Fruit fly (Drosophila melanogaster) whole organism, embryonic: ENCODE measurements around the gene CG5376.

Experiments used
- ATbp ChIP-seq: fragments of 200-800 bp; sonication (Bioruptor generic); optimal IDR thresholded peaks from 2 replicates; lab custom pipeline; 2017; ENCODE audit warnings: missing biosample characterization, mild to moderate bottlenecking, missing genetic modification characterization, missing genetic modification reagents
- Atf3 ChIP-seq: fragments of 200-800 bp; sonication (Bioruptor generic); optimal IDR thresholded peaks from 3 replicates; lab custom pipeline; 2016; ENCODE audit warnings: missing biosample characterization, missing genetic modification characterization
- Bdp1 ChIP-seq: fragments of 200-800 bp; sonication (Bioruptor generic); optimal IDR thresholded peaks from 3 replicates; lab custom pipeline; 2016; ENCODE audit warnings: missing biosample characterization, missing genetic modification characterization
- C15 ChIP-seq: fragments of 200-800 bp; sonication (Bioruptor generic); IDR thresholded peaks from 3 replicates; pipeline ENCODE4 v1.3.6; 2022; ENCODE audit warnings: missing biosample characterization, missing genetic modification characterization
- CG10654 ChIP-seq: fragments of 200-800 bp; sonication (Bioruptor generic); optimal IDR thresholded peaks from 2 replicates; lab custom pipeline; 2016; ENCODE audit warnings: missing biosample characterization, missing genetic modification characterization
- CG11456 ChIP-seq: fragments of 200-800 bp; sonication (Bioruptor generic); IDR thresholded peaks from 3 replicates; pipeline ENCODE4 v1.3.6; 2022; ENCODE audit warnings: missing biosample characterization, missing genetic modification characterization
- CG11696 ChIP-seq: fragments of 200-800 bp; sonication (Bioruptor generic); IDR thresholded peaks from 2 replicates; pipeline ENCODE4 v1.3.6; 2022; ENCODE audit warnings: missing biosample characterization, missing genetic modification characterization
- CG12769 ChIP-seq: fragments of 200-800 bp; sonication (Bioruptor generic); optimal IDR thresholded peaks from 2 replicates; lab custom pipeline; 2019; ENCODE audit warnings: missing biosample characterization, mild to moderate bottlenecking, missing genetic modification characterization, moderate library complexity
- CG14710 ChIP-seq: fragments of 200-800 bp; sonication (Bioruptor generic); optimal IDR thresholded peaks from 3 replicates; lab custom pipeline; 2019; ENCODE audit warnings: missing biosample characterization, mild to moderate bottlenecking, missing genetic modification characterization, moderate library complexity
- CG14965 ChIP-seq: fragments of 200-800 bp; sonication (Bioruptor generic); optimal IDR thresholded peaks from 2 replicates; lab custom pipeline; 2016; ENCODE audit warnings: missing biosample characterization, missing genetic modification characterization, borderline replicate concordance
- CG16779 ChIP-seq: fragments of 200-800 bp; sonication (Bioruptor generic); IDR thresholded peaks from 2 replicates; pipeline ENCODE4 v1.3.6; 2022; ENCODE audit warnings: missing biosample characterization, missing genetic modification characterization
- CG18476 ChIP-seq: fragments of 200-800 bp; sonication (Bioruptor generic); optimal IDR thresholded peaks from 2 replicates; lab custom pipeline; 2016; ENCODE audit warnings: missing biosample characterization, mild to moderate bottlenecking, missing genetic modification characterization
- CG2678 ChIP-seq: fragments of 200-800 bp; sonication (Bioruptor generic); optimal IDR thresholded peaks from 3 replicates; lab custom pipeline; 2019; ENCODE audit warnings: missing biosample characterization, mild to moderate bottlenecking, missing genetic modification characterization, moderate library complexity
- CG32767 ChIP-seq: fragments of 200-800 bp; sonication (Bioruptor generic); IDR thresholded peaks from 2 replicates; pipeline ENCODE4 v1.3.6; 2022; ENCODE audit warnings: missing biosample characterization, missing genetic modification characterization
- CG34224 ChIP-seq: fragments of 200-800 bp; sonication (Bioruptor generic); IDR thresholded peaks from 3 replicates; pipeline ENCODE4 v1.3.6; 2022; ENCODE audit warnings: missing biosample characterization, missing genetic modification characterization; ENCODE audit not compliant: partially characterized antibody
- CG34376 ChIP-seq: fragments of 200-800 bp; sonication (Bioruptor generic); optimal IDR thresholded peaks from 2 replicates; lab custom pipeline; 2018; ENCODE audit warnings: missing biosample characterization, mild to moderate bottlenecking, missing genetic modification characterization
- CG3847 ChIP-seq: fragments of 200-800 bp; sonication (Bioruptor generic); IDR thresholded peaks from 2 replicates; pipeline ENCODE4 v1.3.6; 2022; ENCODE audit warnings: missing biosample characterization, missing genetic modification characterization
- CG4328 ChIP-seq: fragments of 200-800 bp; sonication (Bioruptor generic); optimal IDR thresholded peaks from 3 replicates; lab custom pipeline; 2017; ENCODE audit warnings: missing biosample characterization, missing genetic modification reagents, missing genetic modification characterization
- CG4424 ChIP-seq: fragments of 200-800 bp; sonication (Bioruptor generic); optimal IDR thresholded peaks from 3 replicates; lab custom pipeline; 2016; ENCODE audit warnings: missing biosample characterization, missing genetic modification characterization
- CG6254 ChIP-seq: fragments of 200-800 bp; sonication (Bioruptor generic); optimal IDR thresholded peaks from 3 replicates; lab custom pipeline; 2017; ENCODE audit warnings: mild to moderate bottlenecking, missing biosample characterization, missing genetic modification reagents, missing genetic modification characterization
- CG6765 ChIP-seq: fragments of 200-800 bp; sonication (Bioruptor generic); optimal IDR thresholded peaks from 3 replicates; lab custom pipeline; 2017; ENCODE audit warnings: missing biosample characterization, mild to moderate bottlenecking, missing genetic modification characterization
- CG7357 ChIP-seq: fragments of 200-800 bp; sonication (Bioruptor generic); IDR thresholded peaks from 3 replicates; pipeline ENCODE4 v1.3.6; 2022; ENCODE audit warnings: missing biosample characterization, missing genetic modification characterization
- CG7928 ChIP-seq: fragments of 200-800 bp; sonication (Bioruptor generic); optimal IDR thresholded peaks from 2 replicates; lab custom pipeline; 2017; ENCODE audit warnings: missing biosample characterization, mild to moderate bottlenecking, missing genetic modification characterization
- CG7987 ChIP-seq: fragments of 200-800 bp; sonication (Bioruptor generic); optimal IDR thresholded peaks from 2 replicates; lab custom pipeline; 2018; ENCODE audit warnings: missing biosample characterization, mild to moderate bottlenecking, missing genetic modification characterization, moderate library complexity
- CG8290 ChIP-seq, 3 experiments: fragments of 200-800 bp; sonication (Bioruptor generic); optimal IDR thresholded peaks; 2 replicates each; lab custom pipeline; 2016 to 2019; ENCODE audit warnings: missing biosample characterization in 3 of 3, missing genetic modification characterization in 3 of 3, mild to moderate bottlenecking in 2 of 3, moderate library complexity in 1 of 3
- CG9215 ChIP-seq: fragments of 200-800 bp; sonication (Bioruptor generic); IDR thresholded peaks from 2 replicates; pipeline ENCODE4 v1.3.6; 2022; ENCODE audit warnings: missing biosample characterization, missing genetic modification characterization
- CG9876 ChIP-seq: fragments of 200-800 bp; sonication (Bioruptor generic); optimal IDR thresholded peaks from 2 replicates; lab custom pipeline; 2016; ENCODE audit warnings: missing biosample characterization, missing genetic modification characterization
- Dad ChIP-seq: fragments of 200-800 bp; sonication (Bioruptor generic); optimal IDR thresholded peaks from 3 replicates; lab custom pipeline; 2016; ENCODE audit warnings: missing biosample characterization, missing genetic modification characterization
- Dip2 ChIP-seq: fragments of 200-800 bp; sonication (Bioruptor generic); IDR thresholded peaks from 2 replicates; pipeline ENCODE4 v1.3.6; 2022; ENCODE audit warnings: missing biosample characterization, missing genetic modification characterization
- E2f2 ChIP-seq: fragments of 200-800 bp; sonication (Bioruptor generic); IDR thresholded peaks from 2 replicates; pipeline ENCODE4 v1.3.6; 2022; ENCODE audit warnings: missing biosample characterization, missing genetic modification characterization
- GATAe ChIP-seq: fragments of 200-800 bp; sonication (Bioruptor generic); conservative IDR thresholded peaks from 2 replicates; pipeline ENCODE4 v1.3.6; 2022; ENCODE audit warnings: missing biosample characterization, missing genetic modification characterization
- Hr3 ChIP-seq: fragments of 200-800 bp; sonication (Bioruptor generic); optimal IDR thresholded peaks from 3 replicates; lab custom pipeline; 2016; ENCODE audit warnings: missing biosample characterization, missing genetic modification characterization
- NC2β ChIP-seq: fragments of 200-800 bp; sonication (Bioruptor generic); optimal IDR thresholded peaks from 2 replicates; lab custom pipeline; 2016; ENCODE audit warnings: missing biosample characterization, missing genetic modification characterization
- PHDP ChIP-seq: fragments of 200-800 bp; sonication (Bioruptor generic); optimal IDR thresholded peaks from 3 replicates; lab custom pipeline; 2018; ENCODE audit warnings: missing biosample characterization, mild to moderate bottlenecking, missing genetic modification characterization, moderate library complexity
- Ssrp ChIP-seq: fragments of 200-800 bp; sonication (Bioruptor generic); optimal IDR thresholded peaks from 2 replicates; lab custom pipeline; 2018; ENCODE audit warnings: missing biosample characterization, mild to moderate bottlenecking, missing genetic modification characterization, moderate library complexity
- Trl ChIP-seq, 3 experiments: fragments of >200 bp in 2 of 3; fragments of 200-800 bp in 1 of 3; sonication (Bioruptor generic) in 1 of 3; optimal IDR thresholded peaks; 2 replicates in 1 of 3; 3 replicates in 2 of 3; lab custom pipeline; 2016 to 2017; ENCODE audit warnings: missing biosample characterization in 1 of 3, missing genetic modification characterization in 1 of 3
- bigmax ChIP-seq: fragments of 200-800 bp; sonication (Bioruptor generic); optimal IDR thresholded peaks from 2 replicates; lab custom pipeline; 2018; ENCODE audit warnings: missing biosample characterization, mild to moderate bottlenecking, missing genetic modification characterization
- bsh ChIP-seq, 2 experiments: fragments of 200-800 bp; sonication (Bioruptor generic); optimal IDR thresholded peaks; 2 replicates each; lab custom pipeline; 2017 to 2018; ENCODE audit warnings: mild to moderate bottlenecking in 2 of 2, missing biosample characterization in 2 of 2, missing genetic modification characterization in 2 of 2, moderate library complexity in 1 of 2
- cad ChIP-seq: fragments of >200 bp; optimal IDR thresholded peaks from 2 replicates; lab custom pipeline; 2017; ENCODE audit warnings: missing biosample characterization, missing genetic modification characterization
- caup ChIP-seq: fragments of 200-800 bp; sonication (Bioruptor generic); optimal IDR thresholded peaks from 3 replicates; lab custom pipeline; 2017; ENCODE audit warnings: missing biosample characterization, mild to moderate bottlenecking, missing genetic modification characterization, moderate library complexity; ENCODE audit not compliant: severe bottlenecking
- disco-r ChIP-seq: fragments of 200-800 bp; sonication (Bioruptor generic); optimal IDR thresholded peaks from 2 replicates; lab custom pipeline; 2016; ENCODE audit warnings: missing biosample characterization, missing genetic modification characterization
- dpn ChIP-seq, 2 experiments: fragments of 200-800 bp; sonication (Bioruptor generic); optimal IDR thresholded peaks; 3 replicates each; lab custom pipeline; 2016; ENCODE audit warnings: missing biosample characterization in 2 of 2, missing genetic modification characterization in 2 of 2
- en ChIP-seq: fragments of 200-800 bp; sonication (Bioruptor generic); optimal IDR thresholded peaks from 2 replicates; lab custom pipeline; 2016; ENCODE audit warnings: missing biosample characterization, missing genetic modification characterization
- knrl ChIP-seq: fragments of 200-800 bp; sonication (Bioruptor generic); IDR thresholded peaks from 3 replicates; pipeline ENCODE4 v1.3.6; 2022; ENCODE audit warnings: missing biosample characterization, missing genetic modification characterization; ENCODE audit not compliant: partially characterized antibody
- lab ChIP-seq: fragments of 200-800 bp; sonication (Bioruptor generic); optimal IDR thresholded peaks from 3 replicates; lab custom pipeline; 2017; ENCODE audit warnings: missing biosample characterization, missing genetic modification characterization, mild to moderate bottlenecking, moderate library complexity, missing genetic modification reagents
- mam ChIP-seq: fragments of 200-800 bp; sonication (Bioruptor generic); optimal IDR thresholded peaks from 3 replicates; lab custom pipeline; 2016; ENCODE audit warnings: missing biosample characterization, missing genetic modification characterization
- mirr ChIP-seq: fragments of 200-800 bp; sonication (Bioruptor generic); optimal IDR thresholded peaks from 3 replicates; lab custom pipeline; 2018; ENCODE audit warnings: missing biosample characterization, mild to moderate bottlenecking, missing genetic modification characterization
- ro ChIP-seq: fragments of 200-800 bp; sonication (Bioruptor generic); IDR thresholded peaks from 2 replicates; pipeline ENCODE4 v1.3.6; 2022; ENCODE audit warnings: missing biosample characterization, missing genetic modification characterization
- wek ChIP-seq: fragments of 200-800 bp; sonication (Bioruptor generic); optimal IDR thresholded peaks from 3 replicates; lab custom pipeline; 2018; ENCODE audit warnings: missing biosample characterization, mild to moderate bottlenecking, missing genetic modification characterization, moderate library complexity

CG5376 gene

DNA sequence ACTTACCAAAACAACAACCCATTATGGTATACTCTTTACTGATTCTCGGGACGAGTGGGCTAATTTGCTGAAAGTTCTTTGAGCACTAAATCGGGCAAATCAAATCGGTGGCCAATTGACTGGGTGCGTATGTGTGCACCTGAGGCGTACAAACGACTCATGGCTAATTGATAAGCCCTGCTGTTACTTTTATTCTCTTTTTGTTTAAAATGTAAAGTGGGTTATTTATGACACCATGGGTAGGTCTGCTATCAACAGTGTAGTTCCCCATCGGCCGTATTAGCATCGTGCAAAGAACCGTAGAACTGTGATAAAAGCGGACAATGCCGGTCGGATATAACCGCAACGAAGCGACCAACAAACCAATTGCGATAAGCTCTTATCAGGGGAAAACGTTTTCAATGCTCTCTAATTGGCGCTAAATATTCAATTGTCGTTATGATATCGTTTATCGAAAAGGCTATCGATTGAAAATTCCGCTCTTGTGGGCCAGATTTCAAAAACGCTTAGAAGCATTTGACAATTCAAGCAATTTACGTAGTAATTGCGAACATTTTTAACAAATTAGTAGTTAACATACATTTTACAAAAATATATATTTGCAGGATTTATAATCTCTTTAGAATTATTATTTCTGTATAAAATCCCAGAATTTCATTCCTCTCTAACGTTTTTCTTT is 41.4 kb downstream of the CG5376 start, which contains the start of gene CG34288 (continued):
- TF ChIP-seq Trl (optimal IDR thresholded peaks at IDR 0.05; lab: Kevin White, UChicago) = no peak
- peak; percentile 6 for TF ChIP-seq Trl (GFP tag; optimal IDR thresholded peaks at IDR 0.05; lab: Kevin White, UChicago)
- peak; percentile 80 for TF ChIP-seq CG16779
- no peak for TF ChIP-seq bsh (GFP tag; optimal IDR thresholded peaks at IDR 0.05; lab: Kevin White, UChicago)
- no peak for TF ChIP-seq CG18476 (GFP tag; lab: Kevin White, UChicago)
- TF ChIP-seq Dad (GFP tag; lab: Kevin White, UChicago) = no peak
- TF ChIP-seq ATbp (GFP tag; lab: Kevin White, UChicago) = no peak
- TF ChIP-seq Ssrp (tag; lab: Kevin White, UChicago) = no peak
- peak; percentile 9; the same call in 1 of the 3 replicates for TF ChIP-seq C15 (GFP tag; lab: Robert Waterston, UW)
- TF ChIP-seq CG3847 (GFP tag; lab: Robert Waterston, UW) = no peak; the same call in 1 of the 2 replicates
- no peak for TF ChIP-seq CG4328 (GFP tag; lab: Kevin White, UChicago)
- no peak for TF ChIP-seq cad (GFP tag; lab: Kevin White, UChicago)
- no peak for TF ChIP-seq Bdp1 (GFP tag; lab: Kevin White, UChicago)
- peak; percentile 17 for TF ChIP-seq Atf3
- no peak for TF ChIP-seq CG14965 (GFP tag; lab: Kevin White, UChicago)
- no peak for TF ChIP-seq NC2β (GFP tag; lab: Kevin White, UChicago)
- TF ChIP-seq CG11696 (GFP tag; lab: Robert Waterston, UW) = no peak
- TF ChIP-seq CG12769 (tag; lab: Kevin White, UChicago) = peak; percentile 81
- peak; percentile 95 for TF ChIP-seq GATAe
- TF ChIP-seq CG11456 (GFP tag; lab: Robert Waterston, UW) = peak; percentile 85
- no peak for TF ChIP-seq CG6254 (GFP tag; lab: Kevin White, UChicago)
- TF ChIP-seq CG34224 (GFP tag; lab: Robert Waterston, UW) = no peak
- TF ChIP-seq CG7928 (GFP tag; lab: Kevin White, UChicago) = no peak
- TF ChIP-seq disco-r (GFP tag; lab: Kevin White, UChicago) = no peak
- peak; percentile 34 for TF ChIP-seq mam (GFP tag; lab: Kevin White, UChicago)
- TF ChIP-seq E2f2 (GFP tag; lab: Robert Waterston, UW) = peak; percentile 85
- no peak for TF ChIP-seq bigmax (GFP tag; lab: Kevin White, UChicago)
- no peak for TF ChIP-seq CG9876
- TF ChIP-seq ro (GFP tag; lab: Robert Waterston, UW) = no peak
- TF ChIP-seq CG32767 (GFP tag; lab: Robert Waterston, UW) = no peak
- TF ChIP-seq wek (GFP tag; lab: Kevin White, UChicago) = no peak
- TF ChIP-seq knrl = no peak
- no peak for TF ChIP-seq en (GFP tag; lab: Kevin White, UChicago)
- no peak for TF ChIP-seq CG6765 (GFP tag; lab: Kevin White, UChicago)
- TF ChIP-seq Hr3 (GFP tag; lab: Kevin White, UChicago) = peak; percentile 27
- peak; percentile 34 for TF ChIP-seq caup
- peak; percentile 16 for TF ChIP-seq CG7987 (GFP tag; lab: Kevin White, UChicago)
- TF ChIP-seq CG10654 (GFP tag; lab: Kevin White, UChicago) = no peak
- no peak for TF ChIP-seq PHDP
- no peak for TF ChIP-seq Dip2 (GFP tag; lab: Robert Waterston, UW)
- TF ChIP-seq CG34376 (GFP tag; lab: Kevin White, UChicago) = peak; percentile 89
- TF ChIP-seq CG14710 = no peak
- no peak for TF ChIP-seq CG4424 (GFP tag; lab: Kevin White, UChicago)
- peak; percentile 92 for TF ChIP-seq mirr (GFP tag; lab: Kevin White, UChicago)
- TF ChIP-seq CG7357 = no peak
- peak in 1 of 2 experiments; percentile 21 for TF ChIP-seq dpn (GFP tag; optimal IDR thresholded peaks at IDR 0.05; lab: Kevin White, UChicago)
- no peak for TF ChIP-seq CG8290 (GFP tag; optimal IDR thresholded peaks at IDR 0.05; lab: Kevin White, UChicago)
- TF ChIP-seq CG8290 (tag; optimal IDR thresholded peaks at IDR 0.05; lab: Kevin White, UChicago) = no peak
- TF ChIP-seq CG9215 = no peak
- TF ChIP-seq lab (GFP tag; lab: Kevin White, UChicago) = peak; percentile 82
- TF ChIP-seq CG2678 (tag; lab: Kevin White, UChicago) = peak; percentile 58
